Worm (Caenorhabditis elegans) whole organism, midembryonic: ENCODE measurements around the gene col-171.

ENCODE experiments used
- T22C8.4 ChIP-seq: fragments of 200-800 bp; sonication (Bioruptor generic); IDR thresholded peaks from 2 replicates; pipeline ENCODE4 v1.3.6; 2022; ENCODE audit warnings: missing genetic modification characterization, missing compliant biosample characterization
- cog-1 ChIP-seq: sonication (generic microtip); optimal IDR thresholded peaks from 2 replicates; lab custom pipeline; 2016; ENCODE audit warnings: missing genetic modification characterization, missing compliant biosample characterization
- flt-1 ChIP-seq: fragments of 200-800 bp; sonication (Bioruptor generic); IDR thresholded peaks from 2 replicates; pipeline ENCODE4 v1.3.6; 2022; ENCODE audit warnings: missing genetic modification characterization, missing compliant biosample characterization
- klf-2 ChIP-seq: fragments of 200-800 bp; sonication (Bioruptor generic); conservative IDR thresholded peaks from 2 replicates; pipeline ENCODE4 v1.3.6; 2022; ENCODE audit warnings: missing genetic modification reagents, missing genetic modification characterization, missing compliant biosample characterization
- med-1 ChIP-seq: sonication (generic microtip); optimal IDR thresholded peaks from 2 replicates; lab custom pipeline; 2017; ENCODE audit warnings: missing genetic modification characterization, mild to moderate bottlenecking, missing compliant biosample characterization, antibody characterized with exemption, missing genetic modification reagents; ENCODE audit not compliant: insufficient read depth
- ref-1 ChIP-seq: fragments of 200-800 bp; sonication (Bioruptor generic); conservative IDR thresholded peaks from 2 replicates; pipeline ENCODE4 v1.3.6; 2022; ENCODE audit warnings: missing genetic modification reagents, missing genetic modification characterization, missing compliant biosample characterization
- tab-1 ChIP-seq: fragments of 200-800 bp; sonication (Bioruptor generic); IDR thresholded peaks from 2 replicates; pipeline ENCODE4 v1.3.6; 2022; ENCODE audit warnings: missing genetic modification characterization, missing compliant biosample characterization
- ztf-23 ChIP-seq: fragments of 200-800 bp; sonication (Bioruptor generic); IDR thresholded peaks from 2 replicates; pipeline ENCODE4 v1.3.6; 2022; ENCODE audit warnings: missing genetic modification reagents, missing genetic modification characterization, missing compliant biosample characterization
- ztf-29 ChIP-seq: fragments of 200-800 bp; sonication (Bioruptor generic); IDR thresholded peaks from 2 replicates; pipeline ENCODE4 v1.3.6; 2022; ENCODE audit warnings: missing genetic modification reagents, missing genetic modification characterization, missing compliant biosample characterization

col-171 gene

ce11 chrX:6357772-6358171 is 23.7 kb downstream of the col-171 start, which contains the start of gene C03B1.10:
TSS of gene C03B1.10 (minus strand) at chrX:6357872.
- TF ChIP-seq ztf-29 (GFP tag; lab: Robert Waterston, UW), result no peak
- no peak for TF ChIP-seq ztf-23 (GFP tag; lab: Robert Waterston, UW)
- TF ChIP-seq flt-1 (GFP tag; lab: Robert Waterston, UW), result no peak
- no peak for TF ChIP-seq T22C8.4 (GFP tag; lab: Robert Waterston, UW)
- TF ChIP-seq cog-1, result no peak
- no peak for TF ChIP-seq med-1 (GFP tag; lab: Kevin White, UChicago)
- TF ChIP-seq klf-2 (GFP tag; lab: Robert Waterston, UW), result no peak
- no peak for TF ChIP-seq ref-1 (GFP tag; lab: Robert Waterston, UW)
- no peak for TF ChIP-seq tab-1 (GFP tag; lab: Robert Waterston, UW)

DNA sequence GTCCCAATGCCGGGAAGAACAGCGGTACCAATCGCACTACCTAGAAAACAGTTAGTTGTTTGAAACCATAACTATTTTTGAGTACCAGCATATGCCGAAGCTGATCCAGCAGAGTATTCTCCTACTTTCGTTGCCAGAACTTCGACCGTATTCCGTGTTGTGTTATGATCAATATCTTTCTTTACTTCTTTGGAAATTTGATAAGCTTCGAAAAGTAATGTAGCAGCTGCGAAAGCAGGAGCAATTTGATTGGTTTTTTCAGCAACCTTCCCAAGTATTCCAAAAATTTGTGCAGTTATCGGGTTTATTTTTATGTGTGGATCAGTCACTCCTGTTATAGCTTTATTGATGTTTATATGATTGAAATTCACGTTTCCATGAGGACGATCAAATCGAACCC is 26.0 kb downstream of the col-171 start:
- no peak for TF ChIP-seq klf-2 (GFP tag; lab: Robert Waterston, UW)
- TF ChIP-seq flt-1 (GFP tag; lab: Robert Waterston, UW), result no peak
- no peak for TF ChIP-seq med-1 (GFP tag; lab: Kevin White, UChicago)
- TF ChIP-seq ref-1 (GFP tag; lab: Robert Waterston, UW), result no peak
- TF ChIP-seq ztf-29 (GFP tag; lab: Robert Waterston, UW), result no peak
- TF ChIP-seq ztf-23 (GFP tag; lab: Robert Waterston, UW), result no peak
- no peak for TF ChIP-seq T22C8.4 (GFP tag; lab: Robert Waterston, UW)
- TF ChIP-seq cog-1, result no peak
- no peak for TF ChIP-seq tab-1 (GFP tag; lab: Robert Waterston, UW)

DNA sequence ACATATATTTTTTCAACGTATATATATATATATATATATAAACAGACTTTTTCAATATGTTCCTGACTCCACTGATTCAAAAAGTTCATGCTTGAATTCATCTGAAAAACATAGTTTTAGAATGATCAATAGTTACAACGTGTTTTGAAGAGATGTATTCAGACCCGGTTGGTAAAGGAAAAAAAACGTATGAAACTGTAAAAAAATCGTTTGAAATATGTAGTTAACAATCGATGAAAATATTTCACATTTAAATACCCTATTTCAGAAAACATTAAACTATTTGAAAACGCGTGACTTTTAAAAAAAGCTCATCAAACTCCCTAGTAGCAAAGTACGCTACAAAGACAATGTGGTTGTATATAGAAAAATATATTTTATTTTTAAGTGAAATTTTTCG is 26.6 kb downstream of the col-171 start, which contains the start of gene C03B1.14:
Gene C03B1.14, minus strand, starts transcription at position 101 of the 400 bp plus-strand sequence.
- TF ChIP-seq ztf-23 (GFP tag; lab: Robert Waterston, UW) (no peak), cog-1 (no peak), klf-2 (GFP tag; lab: Robert Waterston, UW) (no peak), ztf-29 (GFP tag; lab: Robert Waterston, UW) (no peak), tab-1 (GFP tag; lab: Robert Waterston, UW) (no peak), flt-1 (GFP tag; lab: Robert Waterston, UW) (no peak), ref-1 (GFP tag; lab: Robert Waterston, UW) (no peak), T22C8.4 (GFP tag; lab: Robert Waterston, UW) (no peak)

DNA sequence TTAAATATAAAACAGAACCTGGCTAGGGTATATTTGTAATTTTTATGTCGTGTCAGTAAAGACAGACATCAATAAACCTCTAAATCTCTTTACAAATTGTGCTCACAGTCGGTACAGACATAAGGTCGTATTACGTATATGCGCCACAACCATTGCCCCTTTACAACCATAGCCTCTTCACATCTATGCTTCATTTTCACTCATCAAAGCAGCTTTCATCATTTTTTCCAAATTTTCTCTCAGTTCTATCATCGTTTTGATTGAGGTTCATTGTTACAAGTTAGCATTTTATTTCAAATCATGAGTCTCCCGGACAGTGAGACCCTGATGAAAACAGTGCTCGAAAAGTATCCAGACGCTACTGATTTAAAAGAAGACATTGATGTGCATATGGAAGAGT is 30.1 kb downstream of the col-171 start, which contains the start of gene C03B1.4:
Gene C03B1.4, plus strand, starts transcription at position 301 of the 400 bp plus-strand sequence.
- TF ChIP-seq ztf-23 (GFP tag; lab: Robert Waterston, UW), result no peak
- TF ChIP-seq klf-2 (GFP tag; lab: Robert Waterston, UW), result no peak
- TF ChIP-seq T22C8.4 (GFP tag; lab: Robert Waterston, UW), result no peak
- no peak for TF ChIP-seq cog-1
- no peak for TF ChIP-seq med-1 (GFP tag; lab: Kevin White, UChicago)
- TF ChIP-seq flt-1 (GFP tag; lab: Robert Waterston, UW), result no peak
- TF ChIP-seq ref-1 (GFP tag; lab: Robert Waterston, UW), result no peak
- no peak for TF ChIP-seq ztf-29 (GFP tag; lab: Robert Waterston, UW)

DNA sequence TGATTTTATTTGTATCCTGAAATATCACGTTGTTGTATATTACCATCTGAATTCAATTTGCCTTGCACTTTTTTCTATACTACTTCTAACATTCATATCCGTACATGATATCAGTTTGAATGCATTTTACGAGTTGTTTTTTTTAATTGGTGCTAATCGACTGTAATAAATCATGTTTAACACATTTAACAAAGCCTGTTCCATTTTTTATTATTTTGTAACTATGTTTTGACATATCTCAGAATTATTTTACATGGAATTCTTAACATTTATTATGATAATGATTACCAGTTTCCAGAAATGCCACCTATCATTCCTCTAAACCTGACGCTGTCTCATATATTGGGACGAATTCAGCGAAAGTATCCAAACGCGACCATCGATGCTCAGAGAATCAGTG is 31.6 kb downstream of the col-171 start, which contains the start of gene C03B1.3:
Gene C03B1.3, plus strand, starts transcription at position 301 of the 400 bp plus-strand sequence.
- TF ChIP-seq klf-2 (GFP tag; lab: Robert Waterston, UW) (no peak), med-1 (GFP tag; lab: Kevin White, UChicago) (no peak), tab-1 (GFP tag; lab: Robert Waterston, UW) (no peak), T22C8.4 (GFP tag; lab: Robert Waterston, UW) (no peak), ztf-23 (GFP tag; lab: Robert Waterston, UW) (no peak), flt-1 (GFP tag; lab: Robert Waterston, UW) (no peak), ref-1 (GFP tag; lab: Robert Waterston, UW) (no peak), cog-1 (no peak), ztf-29 (GFP tag; lab: Robert Waterston, UW) (no peak)

- TF ChIP-seq cog-1, result no peak
- TF ChIP-seq ztf-23 (GFP tag; lab: Robert Waterston, UW), result no peak
- TF ChIP-seq tab-1 (GFP tag; lab: Robert Waterston, UW), result no peak
- no peak for TF ChIP-seq med-1 (GFP tag; lab: Kevin White, UChicago)
- no peak for TF ChIP-seq T22C8.4 (GFP tag; lab: Robert Waterston, UW)
- no peak for TF ChIP-seq ref-1 (GFP tag; lab: Robert Waterston, UW)
These were observed 35.6 kb downstream of the col-171 start, which contains the start of gene C03B1.2 for ce11 chrX:6369717-6370116. TSS of gene C03B1.2 (plus strand) at chrX:6370017.

- TF ChIP-seq ref-1 (GFP tag; lab: Robert Waterston, UW), result peak; percentile 78
- TF ChIP-seq klf-2 (GFP tag; lab: Robert Waterston, UW), result peak; percentile 86
- TF ChIP-seq cog-1, result peak; percentile 57
- TF ChIP-seq med-1 (GFP tag; lab: Kevin White, UChicago), result peak; percentile 38
- TF ChIP-seq ztf-23 (GFP tag; lab: Robert Waterston, UW), result peak; percentile 87
- peak; percentile 85 for TF ChIP-seq ztf-29 (GFP tag; lab: Robert Waterston, UW)
- TF ChIP-seq flt-1 (GFP tag; lab: Robert Waterston, UW), result peak; percentile 94
- peak; percentile 87 for TF ChIP-seq tab-1 (GFP tag; lab: Robert Waterston, UW)
- peak; percentile 75 for TF ChIP-seq T22C8.4 (GFP tag; lab: Robert Waterston, UW)
These were observed 37.4 kb downstream of the col-171 start for ce11 chrX:6371192-6372116.

- TF ChIP-seq flt-1 (GFP tag; lab: Robert Waterston, UW) (no peak), cog-1 (no peak), ztf-29 (GFP tag; lab: Robert Waterston, UW) (no peak), med-1 (GFP tag; lab: Kevin White, UChicago) (no peak), ztf-23 (GFP tag; lab: Robert Waterston, UW) (no peak), T22C8.4 (GFP tag; lab: Robert Waterston, UW) (no peak), klf-2 (GFP tag; lab: Robert Waterston, UW) (no peak), ref-1 (GFP tag; lab: Robert Waterston, UW) (no peak)
These were observed 39.2 kb downstream of the col-171 start, which contains the start of gene C03B1.17 for ce11 chrX:6373348-6373747. TSS of gene C03B1.17 (plus strand) at chrX:6373648.
